Fruit fly (Drosophila melanogaster): ENCODE measurements around the gene CG14052.

Gene CG14052

dm6 chrX:2196086-2196732 lies 27.3 kb upstream of the CG14052 start:
- TF ChIP-seq CG5204 (GFP tag; optimal IDR thresholded peaks at IDR 0.05) (no peak), toe (GFP tag; optimal IDR thresholded peaks at IDR 0.05) (no peak), Crg-1 (GFP tag; optimal IDR thresholded peaks at IDR 0.05) (no peak), cnc (optimal IDR thresholded peaks at IDR 0.05) (no peak), tj (GFP tag; optimal IDR thresholded peaks at IDR 0.05) (peak; percentile 90), CG11617 (GFP tag; optimal IDR thresholded peaks at IDR 0.05) (peak; percentile 25), Hr96 (GFP tag; optimal IDR thresholded peaks at IDR 0.05) (peak; percentile 41), CG7045 (GFP tag; optimal IDR thresholded peaks at IDR 0.05) (no peak), CG33017 (tag; optimal IDR thresholded peaks at IDR 0.05) (no peak), CG1620 (GFP tag; optimal IDR thresholded peaks at IDR 0.05) (no peak), ovo (GFP tag; optimal IDR thresholded peaks at IDR 0.05) (no peak), kay (GFP tag; ENCODE audit: borderline replicate concordance) (no peak), pad (GFP tag; optimal IDR thresholded peaks at IDR 0.05) (peak; percentile 27), bab1 (GFP tag; optimal IDR thresholded peaks at IDR 0.05) (peak; percentile 90), Clk (GFP tag; optimal IDR thresholded peaks at IDR 0.05) (no peak), cic (GFP tag; optimal IDR thresholded peaks at IDR 0.05) (no peak), CG7101 (tag; optimal IDR thresholded peaks at IDR 0.05) (peak; percentile 71), Mnt (GFP tag; optimal IDR thresholded peaks at IDR 0.05) (no peak), CG12768 (GFP tag; optimal IDR thresholded peaks at IDR 0.05) (no peak), CG14711 (tag; optimal IDR thresholded peaks at IDR 0.05) (peak; percentile 71)

- TF ChIP-seq CG12768 (GFP tag; optimal IDR thresholded peaks at IDR 0.05) (no peak), kay (GFP tag; ENCODE audit: borderline replicate concordance) (no peak), CG11617 (GFP tag; optimal IDR thresholded peaks at IDR 0.05) (no peak), Crg-1 (GFP tag; optimal IDR thresholded peaks at IDR 0.05) (no peak), pad (GFP tag; optimal IDR thresholded peaks at IDR 0.05) (no peak), CG33017 (tag; optimal IDR thresholded peaks at IDR 0.05) (no peak), bab1 (GFP tag; optimal IDR thresholded peaks at IDR 0.05) (no peak), Hr96 (GFP tag; optimal IDR thresholded peaks at IDR 0.05) (no peak), CG7101 (tag; optimal IDR thresholded peaks at IDR 0.05) (no peak), tj (GFP tag; optimal IDR thresholded peaks at IDR 0.05) (no peak), CG1620 (GFP tag; optimal IDR thresholded peaks at IDR 0.05) (no peak)
Measured at dm6 chrX:2197414-2198271, 25.9 kb upstream of the CG14052 start.

dm6 chrX:2198272-2198571 lies 25.3 kb upstream of the CG14052 start:
- TF ChIP-seq CG11617 (GFP tag; optimal IDR thresholded peaks at IDR 0.05): no peak
- no peak for TF ChIP-seq Clk (GFP tag; optimal IDR thresholded peaks at IDR 0.05)
- TF ChIP-seq CG1620 (GFP tag; optimal IDR thresholded peaks at IDR 0.05): no peak
- TF ChIP-seq toe (GFP tag; optimal IDR thresholded peaks at IDR 0.05): no peak
- no peak for TF ChIP-seq CG33017 (tag; optimal IDR thresholded peaks at IDR 0.05)
- TF ChIP-seq bab1 (GFP tag; optimal IDR thresholded peaks at IDR 0.05): no peak
- TF ChIP-seq cnc (optimal IDR thresholded peaks at IDR 0.05): no peak

dm6 chrX:2199303-2199702 lies 24.3 kb upstream of the CG14052 start:
- TF ChIP-seq pad (GFP tag; optimal IDR thresholded peaks at IDR 0.05) (peak; percentile 10), tj (GFP tag; optimal IDR thresholded peaks at IDR 0.05) (no peak), CG11617 (GFP tag; optimal IDR thresholded peaks at IDR 0.05) (no peak), cnc (optimal IDR thresholded peaks at IDR 0.05) (no peak), Hr96 (GFP tag; optimal IDR thresholded peaks at IDR 0.05) (no peak), cic (GFP tag; optimal IDR thresholded peaks at IDR 0.05) (peak; percentile 53), ovo (GFP tag; optimal IDR thresholded peaks at IDR 0.05) (no peak), CG7101 (tag; optimal IDR thresholded peaks at IDR 0.05) (no peak), CG14711 (tag; optimal IDR thresholded peaks at IDR 0.05) (no peak), CG33017 (tag; optimal IDR thresholded peaks at IDR 0.05) (no peak), Crg-1 (GFP tag; optimal IDR thresholded peaks at IDR 0.05) (no peak), CG5204 (GFP tag; optimal IDR thresholded peaks at IDR 0.05) (no peak), Mnt (GFP tag; optimal IDR thresholded peaks at IDR 0.05) (peak; percentile 14), CG1620 (GFP tag; optimal IDR thresholded peaks at IDR 0.05) (no peak), bab1 (GFP tag; optimal IDR thresholded peaks at IDR 0.05) (no peak), CG7045 (GFP tag; optimal IDR thresholded peaks at IDR 0.05) (no peak), CG12768 (GFP tag; optimal IDR thresholded peaks at IDR 0.05) (peak; percentile 6)

- TF ChIP-seq Hr96 (GFP tag; optimal IDR thresholded peaks at IDR 0.05) (no peak), cic (GFP tag; optimal IDR thresholded peaks at IDR 0.05) (no peak), CG7045 (GFP tag; optimal IDR thresholded peaks at IDR 0.05) (no peak), CG12768 (GFP tag; optimal IDR thresholded peaks at IDR 0.05) (no peak), toe (GFP tag; optimal IDR thresholded peaks at IDR 0.05) (no peak)
Measured at dm6 chrX:2203766-2204165, 19.8 kb upstream of the CG14052 start, which contains the start of gene FarO. FarO (minus strand) TSS chrX:2203866.

- TF ChIP-seq Crg-1 (GFP tag; optimal IDR thresholded peaks at IDR 0.05) (no peak), CG11617 (GFP tag; optimal IDR thresholded peaks at IDR 0.05) (no peak), CG5204 (GFP tag; optimal IDR thresholded peaks at IDR 0.05) (no peak), CG33017 (tag; optimal IDR thresholded peaks at IDR 0.05) (no peak), CG12768 (GFP tag; optimal IDR thresholded peaks at IDR 0.05) (no peak), Clk (GFP tag; optimal IDR thresholded peaks at IDR 0.05) (no peak), pad (GFP tag; optimal IDR thresholded peaks at IDR 0.05) (no peak), ovo (GFP tag; optimal IDR thresholded peaks at IDR 0.05) (no peak), cic (GFP tag; optimal IDR thresholded peaks at IDR 0.05) (no peak), tj (GFP tag; optimal IDR thresholded peaks at IDR 0.05) (no peak), Mnt (GFP tag; optimal IDR thresholded peaks at IDR 0.05) (no peak), bab1 (GFP tag; optimal IDR thresholded peaks at IDR 0.05) (no peak), CG1620 (GFP tag; optimal IDR thresholded peaks at IDR 0.05) (no peak), CG7045 (GFP tag; optimal IDR thresholded peaks at IDR 0.05) (no peak), Hr96 (GFP tag; optimal IDR thresholded peaks at IDR 0.05) (no peak), kay (GFP tag; ENCODE audit: borderline replicate concordance) (no peak), CG7101 (tag; optimal IDR thresholded peaks at IDR 0.05) (no peak), toe (GFP tag; optimal IDR thresholded peaks at IDR 0.05) (no peak)
Measured at dm6 chrX:2208641-2209241, 14.8 kb upstream of the CG14052 start.

Data from whole organism, adult.